Worm (Caenorhabditis elegans): Measurements from ENCODE around the gene lron-3.

ce11 chrX:15515798-15516197, 42.0 kb downstream of the lron-3 start:
- TF ChIP-seq snpc-3.4 (tag; optimal IDR thresholded peaks at IDR 0.05) (no peak), unc-62 (GFP tag; optimal IDR thresholded peaks at IDR 0.05) (no peak)

Data from whole organism, young adult.